Fruit fly (Drosophila melanogaster): ENCODE measurements around the gene CG43373.

DNA sequence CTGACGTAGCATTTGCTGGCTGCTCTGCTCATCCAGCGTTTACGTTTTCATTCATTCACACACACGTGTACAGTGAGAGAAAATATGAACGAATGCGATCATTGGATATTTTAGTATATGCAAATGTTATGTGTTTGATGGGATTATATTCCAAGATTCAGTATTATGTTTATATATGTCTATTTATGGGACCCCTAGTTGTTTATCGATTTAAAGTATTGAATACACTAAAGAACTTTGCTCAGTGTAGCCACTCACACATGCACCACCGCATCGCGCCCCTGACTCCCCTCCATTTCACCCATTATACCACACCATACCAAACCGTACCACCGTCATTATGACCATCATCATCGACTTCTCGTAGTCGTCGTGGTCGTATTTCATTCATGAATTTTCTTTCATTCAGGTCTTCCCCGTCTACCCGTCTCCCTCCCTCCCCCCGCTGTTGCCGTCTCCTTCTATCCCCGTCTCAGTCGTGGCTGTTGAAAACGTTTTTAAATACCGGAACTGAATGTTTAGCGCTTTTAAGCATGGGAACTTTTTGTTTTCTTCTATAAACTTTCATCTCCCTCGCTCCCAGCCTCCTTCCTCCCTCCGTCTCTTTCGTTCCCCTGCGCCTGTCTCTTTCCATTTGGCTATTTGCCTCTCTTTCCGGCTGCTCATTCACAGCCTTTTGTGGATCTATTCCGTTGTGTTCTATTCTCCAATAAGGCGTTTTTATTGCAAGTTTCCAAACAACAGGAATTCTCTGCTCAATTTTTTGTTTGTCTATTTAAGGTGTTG is 62.6 kb downstream of the CG43373 start:
- TF ChIP-seq CG14965 (GFP tag; optimal IDR thresholded peaks at IDR 0.05; ENCODE audit: borderline replicate concordance) (peak; percentile 81), Xbp1 (GFP tag; optimal IDR thresholded peaks at IDR 0.05) (peak; percentile 98), hth (optimal IDR thresholded peaks at IDR 0.05) (no peak), CTCF (GFP tag; optimal IDR thresholded peaks at IDR 0.05) (peak; percentile 68), Dad (GFP tag; optimal IDR thresholded peaks at IDR 0.05) (peak; percentile 90), Hr78 (GFP tag; optimal IDR thresholded peaks at IDR 0.05) (peak in 1 of 2 experiments; percentile 88), CG7271 (tag; optimal IDR thresholded peaks at IDR 0.05) (peak; percentile 75), ash1 (GFP tag; optimal IDR thresholded peaks at IDR 0.05) (no peak), CG17359 (tag; optimal IDR thresholded peaks at IDR 0.05) (peak; percentile 99), CG8281 (tag; optimal IDR thresholded peaks at IDR 0.05) (peak; percentile 86), CG3065 (GFP tag; optimal IDR thresholded peaks at IDR 0.05) (peak; percentile 93), Dfd (GFP tag; optimal IDR thresholded peaks at IDR 0.05) (no peak), ERR (GFP tag; optimal IDR thresholded peaks at IDR 0.05) (peak; percentile 88), Fer1 (GFP tag; optimal IDR thresholded peaks at IDR 0.05) (peak; percentile 93)
